Worm (Caenorhabditis elegans): ENCODE results near the gene K12H6.7.

The K12H6.7 gene

DNA sequence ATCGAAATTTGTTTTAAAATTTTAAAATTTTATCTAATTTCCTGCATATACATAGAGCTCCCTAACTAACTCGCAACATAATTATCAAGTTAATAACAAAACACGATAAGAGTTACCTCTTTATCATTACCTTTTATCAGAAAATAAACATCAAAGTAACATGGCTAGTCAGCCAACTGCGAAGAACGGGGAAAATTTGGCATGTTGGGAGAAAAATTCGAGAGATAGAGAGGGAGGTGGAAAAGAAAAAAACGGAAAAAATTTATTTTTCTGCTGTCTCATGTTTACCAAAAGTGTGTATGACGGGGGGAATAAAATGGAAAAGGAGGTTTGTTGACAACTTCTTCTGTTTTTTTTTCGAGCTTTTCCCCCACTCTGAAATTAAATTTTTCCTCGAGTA lies 2.6 kb downstream of the K12H6.7 start (continued):
- TF ChIP-seq ces-1 (GFP tag; optimal IDR thresholded peaks at IDR 0.05) (no peak), unc-86 (tag; optimal IDR thresholded peaks at IDR 0.05) (no peak), ztf-4 (tag; optimal IDR thresholded peaks at IDR 0.05) (no peak), efl-1 (optimal IDR thresholded peaks at IDR 0.05) (no peak), efl-1 (GFP tag; optimal IDR thresholded peaks at IDR 0.05 in 1 of 2) (peak in 1 of 2 experiments; percentile 77), irx-1 (tag; optimal IDR thresholded peaks at IDR 0.05) (no peak), F16B12.6 (tag; optimal IDR thresholded peaks at IDR 0.05) (no peak), hlh-4 (tag; optimal IDR thresholded peaks at IDR 0.05) (no peak), ceh-90 (tag; optimal IDR thresholded peaks at IDR 0.05) (no peak), unc-98 (GFP tag; IDR thresholded peaks at IDR 0.05) (no peak), pax-3 (tag; optimal IDR thresholded peaks at IDR 0.05) (no peak), jun-1 (tag; optimal IDR thresholded peaks at IDR 0.05) (no peak), nhr-20 (tag; optimal IDR thresholded peaks at IDR 0.05) (peak; percentile 20), nhr-47 (tag; optimal IDR thresholded peaks at IDR 0.05) (no peak), dsc-1 (tag; optimal IDR thresholded peaks at IDR 0.05) (no peak), pqm-1 (tag; optimal IDR thresholded peaks at IDR 0.05) (no peak)

DNA sequence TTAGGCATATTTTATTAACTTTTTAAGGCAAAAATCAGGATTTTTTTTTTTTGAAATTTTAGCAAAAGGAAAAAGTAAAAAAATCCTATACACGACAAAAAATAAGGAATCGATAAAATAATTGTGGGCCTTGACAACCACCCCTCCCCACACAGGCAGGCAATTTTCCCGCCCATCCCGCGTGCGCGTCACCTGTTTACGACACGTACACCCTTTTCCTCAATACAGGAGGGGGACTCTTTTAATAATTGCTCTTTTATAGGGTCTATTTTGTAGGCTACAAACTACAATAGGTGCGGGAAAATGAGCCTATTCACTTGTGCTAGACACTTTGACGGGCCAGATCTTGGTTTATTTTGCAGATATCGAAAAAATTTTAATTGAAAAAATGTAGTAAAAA lies 4.2 kb downstream of the K12H6.7 start:
- TF ChIP-seq nhr-85 (tag) (peak; percentile 27), lin-39 (tag; optimal IDR thresholded peaks at IDR 0.05) (no peak), pqm-1 (tag; optimal IDR thresholded peaks at IDR 0.05) (no peak), rnt-1 (tag; optimal IDR thresholded peaks at IDR 0.05) (peak; percentile 13)

DNA sequence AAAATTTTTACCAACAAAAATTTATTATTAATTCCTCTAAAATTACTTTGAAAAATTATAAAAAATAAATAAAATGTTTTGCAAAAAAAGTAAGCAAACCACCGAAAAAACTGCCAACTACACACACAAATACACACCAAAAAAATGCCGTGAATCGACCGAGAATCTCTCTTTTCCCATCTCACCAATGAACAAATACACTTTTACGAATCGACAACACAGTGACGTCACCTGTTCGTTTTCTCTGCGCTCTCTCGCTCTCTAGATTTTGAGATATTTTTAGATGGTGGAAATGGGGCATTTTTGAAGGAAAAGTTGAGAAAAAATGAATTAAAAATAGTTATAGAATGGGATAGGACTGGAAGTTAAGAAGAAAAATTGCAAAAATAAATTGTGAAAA lies 4.7 kb downstream of the K12H6.7 start:
- peak; percentile 48 for TF ChIP-seq mep-1 (tag; optimal IDR thresholded peaks at IDR 0.05)
- no peak for TF ChIP-seq fkh-8 (tag; optimal IDR thresholded peaks at IDR 0.05)
- no peak for TF ChIP-seq ceh-88 (GFP tag; IDR thresholded peaks at IDR 0.05)
- TF ChIP-seq lin-13 (GFP tag; optimal IDR thresholded peaks at IDR 0.05) = no peak
- no peak for TF ChIP-seq dsc-1 (tag; optimal IDR thresholded peaks at IDR 0.05)
- no peak for TF ChIP-seq aly-2 (tag; optimal IDR thresholded peaks at IDR 0.05)
- peak; percentile 43 for TF ChIP-seq mef-2 (tag; optimal IDR thresholded peaks at IDR 0.05)
- no peak for TF ChIP-seq hlh-4 (tag; optimal IDR thresholded peaks at IDR 0.05)
- TF ChIP-seq sptf-1 (tag; optimal IDR thresholded peaks at IDR 0.05) = no peak
- no peak for TF ChIP-seq unc-30 (tag; optimal IDR thresholded peaks at IDR 0.05)
- TF ChIP-seq efl-1 (optimal IDR thresholded peaks at IDR 0.05) = peak; percentile 13 to 36
- TF ChIP-seq efl-1 (GFP tag; optimal IDR thresholded peaks at IDR 0.05 in 1 of 2) = no peak
- no peak for TF ChIP-seq snpc-4 (tag; optimal IDR thresholded peaks at IDR 0.05)
- no peak for TF ChIP-seq C34B4.2 (tag; optimal IDR thresholded peaks at IDR 0.05)
- no peak for TF ChIP-seq ztf-4 (tag; optimal IDR thresholded peaks at IDR 0.05)
- TF ChIP-seq ets-5 (GFP tag; IDR thresholded peaks at IDR 0.05) = no peak
- TF ChIP-seq fkh-4 (tag; optimal IDR thresholded peaks at IDR 0.05; ENCODE audit: borderline replicate concordance) = no peak
- TF ChIP-seq ztf-11 (tag; optimal IDR thresholded peaks at IDR 0.05) = no peak
- no peak for TF ChIP-seq nhr-76 (tag; optimal IDR thresholded peaks at IDR 0.05)
- TF ChIP-seq nhr-20 (tag; optimal IDR thresholded peaks at IDR 0.05) = peak; percentile 44
- TF ChIP-seq pax-3 (tag; optimal IDR thresholded peaks at IDR 0.05) = no peak
- TF ChIP-seq nhr-11 (tag; optimal IDR thresholded peaks at IDR 0.05) = no peak
- TF ChIP-seq pag-3 (tag; optimal IDR thresholded peaks at IDR 0.05; ENCODE audit: borderline replicate concordance, insufficient read depth) = no peak
- no peak for TF ChIP-seq skn-1 (tag; optimal IDR thresholded peaks at IDR 0.05)
- no peak for TF ChIP-seq jun-1 (tag; optimal IDR thresholded peaks at IDR 0.05)
- TF ChIP-seq xbp-1 (tag; optimal IDR thresholded peaks at IDR 0.05) = peak; percentile 7
- TF ChIP-seq lin-39 (tag; optimal IDR thresholded peaks at IDR 0.05) = no peak
- no peak for TF ChIP-seq sup-37 (GFP tag; optimal IDR thresholded peaks at IDR 0.05)
- no peak for TF ChIP-seq mab-9 (GFP tag; IDR thresholded peaks at IDR 0.05)
- TF ChIP-seq ceh-90 (tag; optimal IDR thresholded peaks at IDR 0.05) = no peak
- no peak for TF ChIP-seq ces-1 (GFP tag; optimal IDR thresholded peaks at IDR 0.05)
- TF ChIP-seq lin-15B (tag; optimal IDR thresholded peaks at IDR 0.05) = no peak
- TF ChIP-seq irx-1 (tag; optimal IDR thresholded peaks at IDR 0.05) = no peak
- no peak for TF ChIP-seq egl-27 (tag; optimal IDR thresholded peaks at IDR 0.05)
- TF ChIP-seq hpl-2 (GFP tag; optimal IDR thresholded peaks at IDR 0.05) = no peak
- no peak for TF ChIP-seq unc-98 (GFP tag; IDR thresholded peaks at IDR 0.05)
- peak in 1 of 6 experiments; percentile 38 for TF ChIP-seq elt-3 (tag; optimal IDR thresholded peaks at IDR 0.05)
- TF ChIP-seq fkh-10 (GFP tag; optimal IDR thresholded peaks at IDR 0.05) = no peak
- TF ChIP-seq unc-86 (tag; optimal IDR thresholded peaks at IDR 0.05) = no peak
- no peak for TF ChIP-seq hlh-17 (GFP tag; optimal IDR thresholded peaks at IDR 0.05; ENCODE audit: borderline replicate concordance)
- peak; percentile 52 for TF ChIP-seq nhr-71 (tag; optimal IDR thresholded peaks at IDR 0.05)
- TF ChIP-seq lsy-2 (tag; optimal IDR thresholded peaks at IDR 0.05) = peak; percentile 40 to 54
- peak; percentile 41 for TF ChIP-seq rnt-1 (tag; optimal IDR thresholded peaks at IDR 0.05)
- no peak for TF ChIP-seq egl-13 (tag; optimal IDR thresholded peaks at IDR 0.05)
